Fruit fly (Drosophila melanogaster): ENCODE data around the gene CG7785.

- TF ChIP-seq CG8159 (tag; optimal IDR thresholded peaks at IDR 0.05) (no peak), Snoo (tag; optimal IDR thresholded peaks at IDR 0.05) (no peak), Pif1A (GFP tag; optimal IDR thresholded peaks at IDR 0.05) (no peak), gl (tag; optimal IDR thresholded peaks at IDR 0.05) (no peak), CG10348 (GFP tag; IDR thresholded peaks at IDR 0.05) (no peak), fd96Ca (GFP tag; IDR thresholded peaks at IDR 0.05) (no peak), EcR (GFP tag; optimal IDR thresholded peaks at IDR 0.05) (no peak)
These were observed 22.2 kb downstream of the CG7785 start for dm6 chr3R:18043579-18043978.
